Fruit fly (Drosophila melanogaster) whole organism, embryonic: Measurements from ENCODE around the gene Acsx3.

Experiments
- Bteb2 ChIP-seq: fragments of 200-800 bp; sonication (Bioruptor generic); optimal IDR thresholded peaks from 2 replicates; lab custom pipeline; 2016; ENCODE audit warnings: missing biosample characterization, missing genetic modification characterization
- C15 ChIP-seq: fragments of 200-800 bp; sonication (Bioruptor generic); IDR thresholded peaks from 3 replicates; pipeline ENCODE4 v1.3.6; 2022; ENCODE audit warnings: missing biosample characterization, missing genetic modification characterization
- CG10462 ChIP-seq: fragments of 200-800 bp; sonication (Bioruptor generic); optimal IDR thresholded peaks from 2 replicates; lab custom pipeline; 2016; ENCODE audit warnings: missing biosample characterization, missing genetic modification characterization
- CG12236 ChIP-seq: fragments of 200-800 bp; sonication (Bioruptor generic); optimal IDR thresholded peaks from 2 replicates; lab custom pipeline; 2016; ENCODE audit warnings: missing biosample characterization, missing genetic modification characterization
- CG12391 ChIP-seq: fragments of 200-800 bp; sonication (Bioruptor generic); optimal IDR thresholded peaks from 3 replicates; lab custom pipeline; 2018; ENCODE audit warnings: missing biosample characterization, mild to moderate bottlenecking, missing genetic modification characterization, moderate library complexity
- CG14667 ChIP-seq: fragments of 200-800 bp; sonication (Bioruptor generic); IDR thresholded peaks from 2 replicates; pipeline ENCODE4 v1.3.6; 2022; ENCODE audit warnings: missing biosample characterization, missing genetic modification characterization
- CG15696 ChIP-seq: fragments of 200-800 bp; sonication (Bioruptor generic); optimal IDR thresholded peaks from 2 replicates; lab custom pipeline; 2019; ENCODE audit warnings: missing biosample characterization, mild to moderate bottlenecking, missing genetic modification characterization, moderate library complexity
- CG1647 ChIP-seq: fragments of 200-800 bp; sonication (Bioruptor generic); optimal IDR thresholded peaks from 3 replicates; lab custom pipeline; 2016; ENCODE audit warnings: missing biosample characterization, missing genetic modification characterization
- CG17802 ChIP-seq: fragments of 200-800 bp; sonication (Bioruptor generic); optimal IDR thresholded peaks from 2 replicates; lab custom pipeline; 2018; ENCODE audit warnings: missing biosample characterization, mild to moderate bottlenecking, missing genetic modification characterization, moderate library complexity
- CG2116 ChIP-seq: fragments of 200-800 bp; sonication (Bioruptor generic); optimal IDR thresholded peaks from 3 replicates; lab custom pipeline; 2018; ENCODE audit warnings: missing biosample characterization, mild to moderate bottlenecking, missing genetic modification characterization
- CG2129 ChIP-seq: fragments of 200-800 bp; sonication (Bioruptor generic); IDR thresholded peaks from 2 replicates; pipeline ENCODE4 v1.3.6; 2022; ENCODE audit warnings: missing biosample characterization, missing genetic modification characterization; ENCODE audit not compliant: partially characterized antibody
- CG2199 ChIP-seq: fragments of 200-800 bp; sonication (Bioruptor generic); IDR thresholded peaks from 3 replicates; pipeline ENCODE4 v1.3.6; 2022; ENCODE audit warnings: missing biosample characterization, missing genetic modification characterization
- CG2889 ChIP-seq: fragments of 200-800 bp; sonication (Bioruptor generic); IDR thresholded peaks from 3 replicates; pipeline ENCODE4 v1.3.6; 2022; ENCODE audit warnings: missing biosample characterization, missing genetic modification characterization
- CG3065 ChIP-seq: fragments of 200-800 bp; sonication (Bioruptor generic); optimal IDR thresholded peaks from 2 replicates; lab custom pipeline; 2016; ENCODE audit warnings: missing biosample characterization, missing genetic modification characterization
- CG34224 ChIP-seq: fragments of 200-800 bp; sonication (Bioruptor generic); IDR thresholded peaks from 3 replicates; pipeline ENCODE4 v1.3.6; 2022; ENCODE audit warnings: missing biosample characterization, missing genetic modification characterization; ENCODE audit not compliant: partially characterized antibody
- CG34422 ChIP-seq: fragments of 200-800 bp; sonication (Bioruptor generic); IDR thresholded peaks from 3 replicates; pipeline ENCODE4 v1.3.6; 2022; ENCODE audit warnings: missing biosample characterization, missing genetic modification characterization
- CG3847 ChIP-seq: fragments of 200-800 bp; sonication (Bioruptor generic); IDR thresholded peaks from 2 replicates; pipeline ENCODE4 v1.3.6; 2022; ENCODE audit warnings: missing biosample characterization, missing genetic modification characterization
- CG3995 ChIP-seq: fragments of 200-800 bp; sonication (Bioruptor generic); optimal IDR thresholded peaks from 3 replicates; lab custom pipeline; 2016; ENCODE audit warnings: missing biosample characterization, missing genetic modification characterization
- CG4328 ChIP-seq: fragments of 200-800 bp; sonication (Bioruptor generic); optimal IDR thresholded peaks from 3 replicates; lab custom pipeline; 2017; ENCODE audit warnings: missing biosample characterization, missing genetic modification reagents, missing genetic modification characterization
- CG4404 ChIP-seq: fragments of 200-800 bp; sonication (Bioruptor generic); IDR thresholded peaks from 2 replicates; pipeline ENCODE4 v1.3.6; 2022; ENCODE audit warnings: missing biosample characterization, missing genetic modification characterization
- CG8388 ChIP-seq: fragments of 200-800 bp; sonication (Bioruptor generic); optimal IDR thresholded peaks from 2 replicates; lab custom pipeline; 2019; ENCODE audit warnings: missing biosample characterization, mild to moderate bottlenecking, missing genetic modification characterization, moderate library complexity
- CG8944 ChIP-seq: fragments of 200-800 bp; sonication (Bioruptor generic); optimal IDR thresholded peaks from 3 replicates; lab custom pipeline; 2016; ENCODE audit warnings: missing biosample characterization, missing genetic modification characterization
- CG9437 ChIP-seq: fragments of 200-800 bp; sonication (Bioruptor generic); optimal IDR thresholded peaks from 2 replicates; lab custom pipeline; 2018; ENCODE audit warnings: missing biosample characterization, mild to moderate bottlenecking, missing genetic modification characterization
- CG9609 ChIP-seq: fragments of 200-800 bp; sonication (Bioruptor generic); optimal IDR thresholded peaks from 3 replicates; lab custom pipeline; 2016; ENCODE audit warnings: missing biosample characterization, missing genetic modification characterization
- CG9727 ChIP-seq: fragments of 200-800 bp; sonication (Bioruptor generic); optimal IDR thresholded peaks from 3 replicates; lab custom pipeline; 2017; ENCODE audit warnings: missing biosample characterization, mild to moderate bottlenecking, missing genetic modification characterization
- D19A ChIP-seq: fragments of 200-800 bp; optimal IDR thresholded peaks from 3 replicates; lab custom pipeline; 2019; ENCODE audit warnings: missing biosample characterization, mild to moderate bottlenecking, missing genetic modification characterization, moderate library complexity
- Dip2 ChIP-seq: fragments of 200-800 bp; sonication (Bioruptor generic); IDR thresholded peaks from 2 replicates; pipeline ENCODE4 v1.3.6; 2022; ENCODE audit warnings: missing biosample characterization, missing genetic modification characterization
- Ets65A ChIP-seq: fragments of 200-800 bp; sonication (Bioruptor generic); peaks from one replicate; lab custom pipeline; 2016; ENCODE audit warnings: missing biosample characterization, missing genetic modification characterization
- Fer2 ChIP-seq: fragments of 200-800 bp; sonication (Bioruptor generic); optimal IDR thresholded peaks from 2 replicates; lab custom pipeline; 2018; ENCODE audit warnings: missing biosample characterization, mild to moderate bottlenecking, missing genetic modification characterization, moderate library complexity
- HLH3B ChIP-seq: fragments of 200-800 bp; sonication (Bioruptor generic); IDR thresholded peaks from 2 replicates; pipeline ENCODE4 v1.3.6; 2022; ENCODE audit warnings: missing biosample characterization, missing genetic modification characterization
- Ptx1 ChIP-seq: fragments of 200-800 bp; sonication (Bioruptor generic); IDR thresholded peaks from 2 replicates; pipeline ENCODE4 v1.3.6; 2022; ENCODE audit warnings: missing biosample characterization, missing genetic modification characterization
- Spps ChIP-seq: fragments of 200-800 bp; sonication (Bioruptor generic); optimal IDR thresholded peaks from 2 replicates; lab custom pipeline; 2018; ENCODE audit warnings: missing biosample characterization, mild to moderate bottlenecking, missing genetic modification characterization
- bowl ChIP-seq: fragments of 200-800 bp; sonication (Bioruptor generic); IDR thresholded peaks from 2 replicates; pipeline ENCODE4 v1.3.6; 2022; ENCODE audit warnings: missing biosample characterization, missing genetic modification characterization
- crp ChIP-seq, 2 experiments: fragments of 200-800 bp; sonication (Bioruptor generic); optimal IDR thresholded peaks; 2 replicates in 1 of 2; 3 replicates in 1 of 2; lab custom pipeline; 2017; ENCODE audit warnings: missing biosample characterization in 2 of 2, missing genetic modification characterization in 2 of 2, mild to moderate bottlenecking in 1 of 2, moderate library complexity in 1 of 2
- gem ChIP-seq: fragments of 200-800 bp; sonication (Bioruptor generic); optimal IDR thresholded peaks from 2 replicates; lab custom pipeline; 2019; ENCODE audit warnings: missing biosample characterization, mild to moderate bottlenecking, missing genetic modification characterization, moderate library complexity
- grau ChIP-seq: fragments of 200-800 bp; optimal IDR thresholded peaks from 3 replicates; lab custom pipeline; 2019; ENCODE audit warnings: missing biosample characterization, mild to moderate bottlenecking, missing genetic modification characterization, moderate library complexity
- knrl ChIP-seq: fragments of 200-800 bp; sonication (Bioruptor generic); IDR thresholded peaks from 3 replicates; pipeline ENCODE4 v1.3.6; 2022; ENCODE audit warnings: missing biosample characterization, missing genetic modification characterization; ENCODE audit not compliant: partially characterized antibody
- lbe ChIP-seq: fragments of 200-800 bp; sonication (Bioruptor generic); optimal IDR thresholded peaks from 2 replicates; lab custom pipeline; 2016; ENCODE audit warnings: missing biosample characterization, mild to moderate bottlenecking, missing genetic modification characterization
- nerfin-1 ChIP-seq: fragments of 200-800 bp; sonication (Bioruptor generic); optimal IDR thresholded peaks from 3 replicates; lab custom pipeline; 2019; ENCODE audit warnings: missing biosample characterization, mild to moderate bottlenecking, missing genetic modification characterization, moderate library complexity
- nerfin-2 ChIP-seq: fragments of 200-800 bp; sonication (Bioruptor generic); IDR thresholded peaks from 2 replicates; pipeline ENCODE4 v1.3.6; 2022; ENCODE audit warnings: missing biosample characterization, missing genetic modification characterization; ENCODE audit not compliant: partially characterized antibody
- nmo ChIP-seq: fragments of 200-800 bp; sonication (Bioruptor generic); optimal IDR thresholded peaks from 2 replicates; lab custom pipeline; 2018; ENCODE audit warnings: missing biosample characterization, mild to moderate bottlenecking, missing genetic modification characterization, moderate library complexity
- onecut ChIP-seq: fragments of 200-800 bp; sonication (Bioruptor generic); IDR thresholded peaks from 2 replicates; pipeline ENCODE4 v1.3.6; 2022; ENCODE audit warnings: missing biosample characterization, missing genetic modification characterization
- pfk ChIP-seq: fragments of 200-800 bp; sonication (Bioruptor generic); optimal IDR thresholded peaks from 2 replicates; lab custom pipeline; 2018; ENCODE audit warnings: missing biosample characterization, mild to moderate bottlenecking, missing genetic modification characterization, moderate library complexity
- pzg ChIP-seq: fragments of 200-800 bp; sonication (Bioruptor generic); optimal IDR thresholded peaks from 3 replicates; lab custom pipeline; 2018; ENCODE audit warnings: missing biosample characterization, mild to moderate bottlenecking, missing genetic modification characterization, moderate library complexity
- ro ChIP-seq: fragments of 200-800 bp; sonication (Bioruptor generic); IDR thresholded peaks from 2 replicates; pipeline ENCODE4 v1.3.6; 2022; ENCODE audit warnings: missing biosample characterization, missing genetic modification characterization
- seq ChIP-seq: fragments of 200-800 bp; sonication (Bioruptor generic); IDR thresholded peaks from 2 replicates; pipeline ENCODE4 v1.3.6; 2022; ENCODE audit warnings: missing biosample characterization, missing genetic modification characterization
- toy ChIP-seq: fragments of 200-800 bp; sonication (Bioruptor generic); IDR thresholded peaks from 2 replicates; pipeline ENCODE4 v1.3.6; 2022; ENCODE audit warnings: missing biosample characterization, missing genetic modification characterization
- twi ChIP-seq: fragments of 200-800 bp; optimal IDR thresholded peaks from 2 replicates; lab custom pipeline; 2019; ENCODE audit warnings: missing biosample characterization, mild to moderate bottlenecking, missing genetic modification characterization, moderate library complexity
- vvl ChIP-seq: fragments of 200-800 bp; sonication (Bioruptor generic); IDR thresholded peaks from 2 replicates; pipeline ENCODE4 v1.3.6; 2022; ENCODE audit warnings: missing biosample characterization, missing genetic modification characterization
- wor ChIP-seq: fragments of 200-800 bp; sonication (Bioruptor generic); IDR thresholded peaks from 2 replicates; pipeline ENCODE4 v1.3.6; 2022; ENCODE audit warnings: missing biosample characterization, missing genetic modification characterization
- zfh2 ChIP-seq: fragments of 200-800 bp; sonication (Bioruptor generic); optimal IDR thresholded peaks from 2 replicates; lab custom pipeline; 2016; ENCODE audit warnings: missing biosample characterization, missing genetic modification characterization

The Acsx3 gene

DNA sequence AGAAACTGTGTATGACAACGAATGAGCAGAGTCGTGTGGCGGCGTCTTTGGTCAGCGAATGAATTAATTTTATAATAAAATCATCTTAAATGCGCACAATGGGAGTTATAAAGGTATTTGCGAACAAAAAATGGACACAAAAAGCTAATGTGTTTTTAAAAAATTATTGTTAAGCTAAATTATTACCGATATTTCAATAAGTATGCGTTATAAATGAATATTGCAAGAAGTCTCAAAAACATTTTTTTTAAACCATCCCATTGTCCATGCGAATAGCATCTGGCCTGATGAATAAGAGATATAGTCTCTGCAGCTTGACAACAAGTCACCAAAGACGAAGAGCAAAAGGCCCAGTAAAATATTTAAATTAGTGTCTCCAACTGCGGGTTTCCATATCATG, 49.9 kb downstream of the Acsx3 start (continued):
- TF ChIP-seq CG3995 = no peak
- TF ChIP-seq CG34422 = peak; percentile 62; the same call in 1 of the 3 replicates
- TF ChIP-seq Spps (tag; lab: Kevin White, UChicago) = no peak
- no peak for TF ChIP-seq CG9609 (GFP tag; lab: Kevin White, UChicago)
- peak; percentile 77 for TF ChIP-seq CG8388 (GFP tag; lab: Kevin White, UChicago)
- no peak for TF ChIP-seq CG2129 (GFP tag; lab: Robert Waterston, UW)
- no peak for TF ChIP-seq CG1647 (GFP tag; lab: Kevin White, UChicago)
- TF ChIP-seq bowl (GFP tag; lab: Robert Waterston, UW) = peak; percentile 65; the same call in 1 of the 2 replicates
- TF ChIP-seq pfk = no peak
- peak; percentile 68 for TF ChIP-seq Ptx1 (GFP tag; lab: Robert Waterston, UW)
- peak; percentile 54; the same call in 1 of the 3 replicates for TF ChIP-seq CG2889
- TF ChIP-seq Dip2 (GFP tag; lab: Robert Waterston, UW) = no peak
- TF ChIP-seq CG34224 = no peak
- peak; percentile 3 for TF ChIP-seq CG15696 (tag; lab: Kevin White, UChicago)
- TF ChIP-seq vvl (GFP tag; lab: Robert Waterston, UW) = peak; percentile 83
- TF ChIP-seq toy (GFP tag; lab: Robert Waterston, UW) = 0 out of 2 replicates have a peak, but pooled peaks have one; percentile 7
- TF ChIP-seq CG9727 (GFP tag; lab: Kevin White, UChicago) = peak; percentile 34
- peak; percentile 17 for TF ChIP-seq nerfin-1 (tag; lab: Kevin White, UChicago)
- peak; percentile 46; the same call in 1 of the 2 replicates for TF ChIP-seq CG3847 (GFP tag; lab: Robert Waterston, UW)
- TF ChIP-seq ro (GFP tag; lab: Robert Waterston, UW) = no peak
- TF ChIP-seq CG4404 (GFP tag; lab: Robert Waterston, UW) = no peak
- no peak for TF ChIP-seq nerfin-2
- TF ChIP-seq CG12236 (GFP tag; lab: Kevin White, UChicago) = no peak
- no peak for TF ChIP-seq CG14667 (GFP tag; lab: Robert Waterston, UW)
- TF ChIP-seq HLH3B (GFP tag; lab: Robert Waterston, UW) = peak; percentile 75
- peak; percentile 4 for TF ChIP-seq CG3065
- TF ChIP-seq grau = peak; percentile 72
- no peak for TF ChIP-seq lbe (GFP tag; lab: Kevin White, UChicago)
- no peak for TF ChIP-seq CG17802 (tag; lab: Kevin White, UChicago)
- peak; percentile 55 for TF ChIP-seq wor
- no peak for TF ChIP-seq CG10462 (GFP tag; lab: Kevin White, UChicago)
- TF ChIP-seq knrl (GFP tag; lab: Robert Waterston, UW) = no peak
- TF ChIP-seq CG9437 (GFP tag; lab: Kevin White, UChicago) = peak; percentile 52
- TF ChIP-seq twi (tag; lab: Kevin White, UChicago) = no peak
- peak; percentile 41 for TF ChIP-seq Bteb2 (GFP tag; lab: Kevin White, UChicago)
- peak; percentile 90 for TF ChIP-seq gem (tag; lab: Kevin White, UChicago)
- peak; percentile 71 for TF ChIP-seq seq (GFP tag; lab: Robert Waterston, UW)
- no peak for TF ChIP-seq pzg
- TF ChIP-seq zfh2 (GFP tag; lab: Kevin White, UChicago) = peak; percentile 29
- no peak for TF ChIP-seq C15
- TF ChIP-seq CG8944 (GFP tag; lab: Kevin White, UChicago) = no peak
- no peak for TF ChIP-seq CG2116 (GFP tag; lab: Kevin White, UChicago)
- peak; percentile 14 for TF ChIP-seq nmo
- no peak for TF ChIP-seq crp (GFP tag; optimal IDR thresholded peaks at IDR 0.05; lab: Kevin White, UChicago)
- peak; percentile 43 for TF ChIP-seq D19A
- peak; percentile 26 for TF ChIP-seq Fer2
- peak; percentile 88 for TF ChIP-seq Ets65A
- TF ChIP-seq onecut (GFP tag; lab: Robert Waterston, UW) = peak; percentile 25
- no peak for TF ChIP-seq CG4328 (GFP tag; lab: Kevin White, UChicago)
- TF ChIP-seq CG12391 = peak; percentile 63
- TF ChIP-seq CG2199 (GFP tag; lab: Robert Waterston, UW) = no peak
